Fruit fly (Drosophila melanogaster): ENCODE data around the gene Apl.

Gene Apl

DNA sequence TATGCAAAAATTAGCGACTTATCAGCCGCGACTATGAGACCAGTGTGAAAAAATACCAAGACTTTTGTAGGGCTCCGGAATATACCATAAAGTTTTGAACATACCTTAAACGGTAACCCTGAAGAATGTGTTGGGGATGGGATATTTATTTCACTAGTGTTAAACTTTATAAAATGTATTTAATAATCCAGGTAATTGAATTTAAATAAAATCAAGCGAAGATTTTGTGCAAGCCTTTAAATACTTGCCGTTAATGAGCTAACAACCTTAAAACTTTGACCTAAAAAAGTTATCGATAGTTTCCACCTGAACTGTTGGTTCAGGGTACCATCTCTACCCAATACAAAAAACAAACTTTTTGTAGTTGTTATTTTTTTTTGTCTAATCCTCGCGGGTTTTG lies 17.2 kb downstream of the Apl start, which contains the start of gene CG4101 (continued):
- TF ChIP-seq CG12659 (GFP tag; optimal IDR thresholded peaks at IDR 0.05) (peak; percentile 86), lab (GFP tag; optimal IDR thresholded peaks at IDR 0.05) (peak; percentile 79), Scr (GFP tag; IDR thresholded peaks at IDR 0.05; ENCODE audit: partially characterized antibody) (peak; percentile 87), fd102C (GFP tag; optimal IDR thresholded peaks at IDR 0.05) (no peak), Dp (GFP tag; optimal IDR thresholded peaks at IDR 0.05) (peak; percentile 39), PHDP (tag; optimal IDR thresholded peaks at IDR 0.05) (peak; percentile 82), CG30403 (GFP tag; optimal IDR thresholded peaks at IDR 0.05) (peak; percentile 91), Max (GFP tag; optimal IDR thresholded peaks at IDR 0.05) (peak; percentile 72), CG1647 (GFP tag; optimal IDR thresholded peaks at IDR 0.05) (peak; percentile 55), dysf (GFP tag; IDR thresholded peaks at IDR 0.05) (peak; percentile 78), CG4404 (GFP tag; IDR thresholded peaks at IDR 0.05) (peak; percentile 57), eve (GFP tag; optimal IDR thresholded peaks at IDR 0.05) (no peak), CG11504 (tag; optimal IDR thresholded peaks at IDR 0.05) (peak; percentile 80), Mes4 (GFP tag; optimal IDR thresholded peaks at IDR 0.05) (peak; percentile 54), Bteb2 (GFP tag; optimal IDR thresholded peaks at IDR 0.05) (peak; percentile 57), hth (optimal IDR thresholded peaks at IDR 0.05) (no peak), sob (GFP tag; IDR thresholded peaks at IDR 0.05) (peak; percentile 87), Stat92E (GFP tag; optimal IDR thresholded peaks at IDR 0.05) (no peak), CG11560 (tag; IDR thresholded peaks at IDR 0.05) (0 out of 3 replicates have a peak, but pooled peaks have one; percentile 48), CG2889 (GFP tag; IDR thresholded peaks at IDR 0.05) (peak; percentile 40; the same call in 1 of the 3 replicates), CG11247 (GFP tag; IDR thresholded peaks at IDR 0.05) (peak; percentile 70; the same call in 1 of the 2 replicates), CG11696 (GFP tag; IDR thresholded peaks at IDR 0.05) (peak; percentile 61; the same call in 1 of the 2 replicates), tll (GFP tag; optimal IDR thresholded peaks at IDR 0.05) (peak in 1 of 2 experiments; percentile 45), row (GFP tag; IDR thresholded peaks at IDR 0.05) (peak; percentile 94), Dll (GFP tag; IDR thresholded peaks at IDR 0.05; ENCODE audit: partially characterized antibody) (peak; percentile 93), CG8089 (GFP tag; optimal IDR thresholded peaks at IDR 0.05) (peak; percentile 22), seq (GFP tag; IDR thresholded peaks at IDR 0.05) (peak; percentile 63; the same call in 1 of the 2 replicates), bbx (GFP tag; IDR thresholded peaks at IDR 0.05; ENCODE audit: partially characterized antibody) (peak; percentile 66; the same call in 1 of the 2 replicates), oc (tag; optimal IDR thresholded peaks at IDR 0.05) (peak; percentile 44), jigr1 (GFP tag; IDR thresholded peaks at IDR 0.05) (no peak), CG9609 (GFP tag; optimal IDR thresholded peaks at IDR 0.05) (peak; percentile 62), ash1 (GFP tag; optimal IDR thresholded peaks at IDR 0.05) (no peak), CG3847 (GFP tag; IDR thresholded peaks at IDR 0.05) (peak; percentile 86), gsb (GFP tag; IDR thresholded peaks at IDR 0.05) (no peak), CG31441 (GFP tag; IDR thresholded peaks at IDR 0.05) (peak; percentile 65), BtbVII (GFP tag; optimal IDR thresholded peaks at IDR 0.05) (peak; percentile 51), inv (GFP tag; IDR thresholded peaks at IDR 0.05; ENCODE audit: partially characterized antibody) (peak; percentile 72), her (GFP tag; optimal IDR thresholded peaks at IDR 0.05) (peak; percentile 48), CG17361 (GFP tag; IDR thresholded peaks at IDR 0.05) (peak; percentile 71), lov (optimal IDR thresholded peaks at IDR 0.05) (no peak), lov (GFP tag; IDR thresholded peaks at IDR 0.05) (peak; percentile 33; the same call in 1 of the 3 replicates), bcd (GFP tag; optimal IDR thresholded peaks at IDR 0.05) (peak; percentile 74), gsb-n (tag; optimal IDR thresholded peaks at IDR 0.05) (peak; percentile 60), sna (GFP tag; IDR thresholded peaks at IDR 0.05; ENCODE audit: partially characterized antibody) (peak; percentile 81), CG15696 (tag; optimal IDR thresholded peaks at IDR 0.05) (peak; percentile 84), Drgx (GFP tag; IDR thresholded peaks at IDR 0.05) (peak; percentile 51; the same call in 1 of the 2 replicates), repo (GFP tag; optimal IDR thresholded peaks at IDR 0.05) (peak; percentile 30), dati (GFP tag; IDR thresholded peaks at IDR 0.05) (no peak), ttk (GFP tag; IDR thresholded peaks at IDR 0.05) (peak; percentile 68), MTF-1 (GFP tag; optimal IDR thresholded peaks at IDR 0.05; ENCODE audit: borderline replicate concordance) (no peak)

Measured in whole organism, embryonic.